Worm (Caenorhabditis elegans): ENCODE data around the gene Y54G2A.19.
A peak's percentile ranks its signal among the peaks of the same experiment; 100 is the strongest.
"Not testable (repeated sequence)": the region's sequence is repeated elsewhere in the genome, so short reads cannot be mapped to it uniquely, and the experiment has no call there.

Y54G2A.19 gene

ce11 chrIV:2928409-2928808 lies 33.9 kb upstream of the Y54G2A.19 start, which contains the start of gene manf-1 (continued):
- TF ChIP-seq php-3 (GFP tag; IDR thresholded peaks at IDR 0.05) (no peak), dve-1 (tag; optimal IDR thresholded peaks at IDR 0.05; ENCODE audit: insufficient read depth) (peak; percentile 77), F37D6.2 (tag; optimal IDR thresholded peaks at IDR 0.05) (peak; percentile 2), nhr-77 (tag; optimal IDR thresholded peaks at IDR 0.05) (peak; percentile 5), nhr-11 (tag; optimal IDR thresholded peaks at IDR 0.05) (peak; percentile 20), saeg-2 (GFP tag; IDR thresholded peaks at IDR 0.05) (no peak), zip-2 (tag; optimal IDR thresholded peaks at IDR 0.05) (no peak), ces-1 (GFP tag; optimal IDR thresholded peaks at IDR 0.05) (no peak), hlh-11 (tag; optimal IDR thresholded peaks at IDR 0.05) (peak; percentile 58), hmg-1.1 (GFP tag; IDR thresholded peaks at IDR 0.05) (peak; percentile 65), hif-1 (tag; optimal IDR thresholded peaks at IDR 0.05) (peak in 1 of 2 experiments; percentile 47), mes-2 (tag; optimal IDR thresholded peaks at IDR 0.05; ENCODE audit: poor library complexity, severe bottlenecking) (peak; percentile 84), lin-39 (tag; optimal IDR thresholded peaks at IDR 0.05) (no peak), unc-62 (GFP tag; optimal IDR thresholded peaks at IDR 0.05 in 1 of 2) (no peak), unc-62 (tag; optimal IDR thresholded peaks at IDR 0.05) (no peak), dmd-6 (GFP tag; IDR thresholded peaks at IDR 0.05) (peak; percentile 56), pqm-1 (tag; optimal IDR thresholded peaks at IDR 0.05) (no peak), tag-97 (GFP tag; IDR thresholded peaks at IDR 0.05) (no peak), fos-1 (tag; optimal IDR thresholded peaks at IDR 0.05) (no peak), sdz-12 (GFP tag; optimal IDR thresholded peaks at IDR 0.05) (no peak), aha-1 (tag) (peak; percentile 96), F10B5.3 (tag; optimal IDR thresholded peaks at IDR 0.05) (no peak), daf-19 (GFP tag; conservative IDR thresholded peaks at IDR 0.05) (no peak), fkh-10 (GFP tag; optimal IDR thresholded peaks at IDR 0.05) (no peak), nhr-48 (tag; optimal IDR thresholded peaks at IDR 0.05) (no peak), spr-1 (tag; optimal IDR thresholded peaks at IDR 0.05) (peak; percentile 3), hlh-30 (tag; optimal IDR thresholded peaks at IDR 0.05; ENCODE audit: insufficient read depth) (peak; percentile 36), ctbp-1 (GFP tag; IDR thresholded peaks at IDR 0.05) (no peak), ZK337.2 (GFP tag; IDR thresholded peaks at IDR 0.05) (no peak)

- TF ChIP-seq lin-38 (GFP tag; IDR thresholded peaks at IDR 0.05), result no peak
- TF ChIP-seq Y75B8A.6 (GFP tag; IDR thresholded peaks at IDR 0.05), result no peak
- TF ChIP-seq hmg-1.1 (GFP tag; IDR thresholded peaks at IDR 0.05), result no peak
- TF ChIP-seq ceh-44 (GFP tag; IDR thresholded peaks at IDR 0.05), result no peak
- TF ChIP-seq lim-7 (GFP tag; IDR thresholded peaks at IDR 0.05), result no peak
- TF ChIP-seq F37D6.2 (tag; optimal IDR thresholded peaks at IDR 0.05), result no peak
- TF ChIP-seq egl-43 (GFP tag; IDR thresholded peaks at IDR 0.05), result 0 out of 2 replicates have a peak, but pooled peaks have one; percentile 18
Measured at ce11 chrIV:2925591-2925990, 31.1 kb upstream of the Y54G2A.19 start, which contains the start of gene ubc-13. TSS of gene ubc-13 (minus strand) at chrIV:2925691.

- TF ChIP-seq fkh-10 (GFP tag; optimal IDR thresholded peaks at IDR 0.05) (no peak), spr-1 (tag; optimal IDR thresholded peaks at IDR 0.05) (no peak), nhr-237 (tag; optimal IDR thresholded peaks at IDR 0.05) (no peak), lsy-2 (tag; optimal IDR thresholded peaks at IDR 0.05) (peak in 1 of 2 experiments; percentile 11), zfp-3 (GFP tag; conservative IDR thresholded peaks at IDR 0.05) (no peak)
Measured at ce11 chrIV:2922196-2922595, 27.7 kb upstream of the Y54G2A.19 start, which contains the start of gene fbxc-45. TSS of gene fbxc-45 (minus strand) at chrIV:2922243.

DNA sequence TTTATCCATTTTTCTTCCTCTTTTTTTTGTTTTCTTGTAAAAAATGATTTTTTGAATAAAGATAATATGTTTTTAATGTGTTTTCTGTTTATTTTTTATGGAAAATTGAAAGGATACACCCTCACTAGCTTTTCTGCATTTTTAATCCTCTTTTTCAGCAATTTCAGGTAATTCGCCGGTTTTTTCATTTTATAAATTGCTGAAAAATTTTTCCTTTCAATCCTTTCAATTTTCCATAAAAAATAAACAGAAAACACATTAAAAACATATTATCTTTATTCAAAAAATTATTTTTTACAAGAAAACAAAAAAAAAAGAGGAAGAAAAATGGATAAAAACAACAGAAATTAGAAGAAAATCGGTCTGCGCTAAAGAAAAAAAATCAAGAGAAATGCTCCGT lies 23.2 kb upstream of the Y54G2A.19 start, which contains the start of gene Y54G2A.50:
Gene Y54G2A.50, plus strand, starts transcription at position 301 of the 400 bp plus-strand sequence.
- not testable (repeated sequence) for TF ChIP-seq cey-2 (tag; optimal IDR thresholded peaks at IDR 0.05; ENCODE audit: borderline replicate concordance, insufficient read depth); fos-1 (tag; optimal IDR thresholded peaks at IDR 0.05); mxl-3 (GFP tag; optimal IDR thresholded peaks at IDR 0.05)

Data from whole organism, L4 larva.